Fruit fly (Drosophila melanogaster): ENCODE data around the gene CG3436.

CG3436 gene

dm6 chr2L:114429-114828 is 41.4 kb upstream of the CG3436 start, which contains the start of gene ND-15 (continued):
- TF ChIP-seq hbn (GFP tag; IDR thresholded peaks at IDR 0.05; ENCODE audit: partially characterized antibody) (peak; percentile 58), CG6683 (GFP tag; optimal IDR thresholded peaks at IDR 0.05) (no peak), Ada2b (GFP tag; IDR thresholded peaks at IDR 0.05) (no peak), CG14965 (GFP tag; optimal IDR thresholded peaks at IDR 0.05; ENCODE audit: borderline replicate concordance) (no peak), bowl (GFP tag; IDR thresholded peaks at IDR 0.05) (no peak), bigmax (GFP tag; optimal IDR thresholded peaks at IDR 0.05) (no peak), CG10147 (GFP tag; optimal IDR thresholded peaks at IDR 0.05) (no peak), MBD-R2 (GFP tag; IDR thresholded peaks at IDR 0.05) (no peak), fru (optimal IDR thresholded peaks at IDR 0.05) (no peak), Nf-YB (GFP tag; optimal IDR thresholded peaks at IDR 0.05) (no peak), CkIIα-i1 (GFP tag; IDR thresholded peaks at IDR 0.05) (no peak), Trl (optimal IDR thresholded peaks at IDR 0.05) (no peak), Trl (GFP tag; optimal IDR thresholded peaks at IDR 0.05) (no peak), Fer2 (tag; optimal IDR thresholded peaks at IDR 0.05) (no peak), NC2β (GFP tag; optimal IDR thresholded peaks at IDR 0.05) (no peak), maf-S (GFP tag; optimal IDR thresholded peaks at IDR 0.05) (no peak), CG9437 (GFP tag; optimal IDR thresholded peaks at IDR 0.05) (no peak), CG7372 (GFP tag; IDR thresholded peaks at IDR 0.05) (no peak), CG12391 (tag; optimal IDR thresholded peaks at IDR 0.05) (no peak), CG30403 (GFP tag; optimal IDR thresholded peaks at IDR 0.05) (no peak), so (GFP tag; IDR thresholded peaks at IDR 0.05) (no peak), CG12769 (tag; optimal IDR thresholded peaks at IDR 0.05) (peak; percentile 74), CG16815 (GFP tag; optimal IDR thresholded peaks at IDR 0.05) (no peak), pb (GFP tag; optimal IDR thresholded peaks at IDR 0.05) (no peak), CG5953 (GFP tag; IDR thresholded peaks at IDR 0.05) (no peak), CG10321 (GFP tag; IDR thresholded peaks at IDR 0.05) (no peak), sima (GFP tag; optimal IDR thresholded peaks at IDR 0.05) (no peak), CG6254 (GFP tag; optimal IDR thresholded peaks at IDR 0.05) (no peak), dmrt11E (tag; optimal IDR thresholded peaks at IDR 0.05) (no peak), cas (GFP tag; IDR thresholded peaks at IDR 0.05) (no peak), ind (GFP tag; optimal IDR thresholded peaks at IDR 0.05) (no peak), CG15601 (tag; optimal IDR thresholded peaks at IDR 0.05) (no peak), CG10654 (GFP tag; optimal IDR thresholded peaks at IDR 0.05) (no peak), Usf (GFP tag; optimal IDR thresholded peaks at IDR 0.05) (no peak), ken (GFP tag; IDR thresholded peaks at IDR 0.05) (no peak), CG2129 (GFP tag; IDR thresholded peaks at IDR 0.05; ENCODE audit: partially characterized antibody) (peak; percentile 45; the same call in 1 of the 2 replicates), CG3407 (GFP tag; optimal IDR thresholded peaks at IDR 0.05) (no peak), otp (GFP tag; IDR thresholded peaks at IDR 0.05) (no peak), cwo (GFP tag; optimal IDR thresholded peaks at IDR 0.05) (no peak), stwl (tag; optimal IDR thresholded peaks at IDR 0.05) (peak; percentile 44), grau (tag; optimal IDR thresholded peaks at IDR 0.05) (no peak), H2.0 (GFP tag; IDR thresholded peaks at IDR 0.05) (no peak), CG12236 (GFP tag; optimal IDR thresholded peaks at IDR 0.05) (no peak), CG9817 (tag; optimal IDR thresholded peaks at IDR 0.05) (no peak), CG12071 (GFP tag; optimal IDR thresholded peaks at IDR 0.05) (no peak), tx (GFP tag; optimal IDR thresholded peaks at IDR 0.05) (no peak), eyg (GFP tag; optimal IDR thresholded peaks at IDR 0.05) (no peak), CG17361 (GFP tag; IDR thresholded peaks at IDR 0.05) (no peak), CG3995 (GFP tag; optimal IDR thresholded peaks at IDR 0.05) (peak; percentile 91), mirr (GFP tag; optimal IDR thresholded peaks at IDR 0.05) (no peak), CG8359 (GFP tag; optimal IDR thresholded peaks at IDR 0.05; ENCODE audit: borderline replicate concordance) (no peak), CG1832 (GFP tag; optimal IDR thresholded peaks at IDR 0.05) (no peak), CG12659 (GFP tag; optimal IDR thresholded peaks at IDR 0.05) (no peak)

Measured in whole organism, embryonic.